Worm (Caenorhabditis elegans): ENCODE measurements around the gene C44C1.6.
A peak's percentile ranks its signal among the peaks of the same experiment; 100 is the strongest.

C44C1.6 gene

DNA sequence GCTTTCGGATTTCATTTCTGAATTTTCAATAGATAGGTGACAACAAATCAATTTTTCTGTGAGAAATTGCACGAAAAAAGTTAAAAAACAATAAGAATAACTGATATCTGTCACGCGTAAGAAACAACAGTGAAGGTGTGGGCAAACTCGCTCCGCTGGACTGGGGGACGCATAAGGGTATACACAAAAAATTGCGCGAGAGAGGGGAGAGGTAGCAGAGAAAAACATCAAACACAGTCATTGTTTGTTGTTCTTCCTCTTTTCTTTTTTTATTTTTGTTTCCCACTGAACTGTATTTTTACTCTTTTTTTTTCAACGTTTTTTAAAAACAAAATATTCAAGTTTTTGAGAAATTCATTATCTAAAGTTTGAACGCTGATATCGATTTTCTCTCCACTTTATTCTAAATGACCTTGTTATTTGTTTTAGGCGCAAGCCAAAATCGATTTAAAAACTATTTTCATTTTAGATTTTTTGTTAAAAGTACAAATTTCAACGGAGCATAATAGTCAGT is 45.5 kb downstream of the C44C1.6 start, which contains the start of the genes pifk-1 and tbc-11 (continued):
- no peak for TF ChIP-seq xbp-1 (tag; optimal IDR thresholded peaks at IDR 0.05)
- peak in 1 of 6 experiments; percentile 54 for TF ChIP-seq elt-3 (tag; optimal IDR thresholded peaks at IDR 0.05)
- TF ChIP-seq nhr-71 (tag; optimal IDR thresholded peaks at IDR 0.05), result peak; percentile 34
- no peak for TF ChIP-seq vab-15 (tag; optimal IDR thresholded peaks at IDR 0.05)
- no peak for TF ChIP-seq hlh-4 (tag; optimal IDR thresholded peaks at IDR 0.05)
- TF ChIP-seq ztf-11 (tag; optimal IDR thresholded peaks at IDR 0.05), result no peak
